ENCODE assay signal across 5 fruit fly cellular contexts in genomic region chr2L:8403286-8404270, dm6.
TF ChIP-seq lines count a peak whose summit lies in the region.

Gene emb, plus strand, starts transcription at chr2L:8403573.

TF ChIP-seq in whole organism, adult, 20 proteins besides CTCF, POLR2A, EP300 and RAD21 (continued from another document):
- TF ChIP-seq kay (GFP tag; lab: Kevin White, UChicago; ENCODE audit: borderline replicate concordance) = no peak
- TF ChIP-seq ovo (GFP tag; optimal IDR thresholded peaks at IDR 0.05; lab: Kevin White, UChicago) = no peak
TF ChIP-seq in whole organism, adult: peak in this region for 11.

TF ChIP-seq in whole organism, embryonic, 481 proteins besides CTCF, POLR2A, EP300 and RAD21 (continued from another document and continues in another):
- TF ChIP-seq aop (GFP tag; IDR thresholded peaks at IDR 0.05; lab: Robert Waterston, UW) = 0 out of 2 replicates have a peak, but pooled peaks have one; percentile 30
- TF ChIP-seq CG4854 (GFP tag; optimal IDR thresholded peaks at IDR 0.05; lab: Kevin White, UChicago) = peak; percentile 43
- peak; percentile 94 for TF ChIP-seq CG9797 (GFP tag; optimal IDR thresholded peaks at IDR 0.05; lab: Kevin White, UChicago)
- TF ChIP-seq phol (tag; optimal IDR thresholded peaks at IDR 0.05; lab: Kevin White, UChicago) = peak; percentile 68
- no peak for TF ChIP-seq CG6272 (GFP tag; IDR thresholded peaks at IDR 0.05; lab: Robert Waterston, UW)
- peak; percentile 40 for TF ChIP-seq CG17802 (tag; optimal IDR thresholded peaks at IDR 0.05; lab: Kevin White, UChicago)
- TF ChIP-seq ase (GFP tag; IDR thresholded peaks at IDR 0.05; lab: Robert Waterston, UW) = no peak
- TF ChIP-seq CG8388 (GFP tag; optimal IDR thresholded peaks at IDR 0.05; lab: Kevin White, UChicago) = peak; percentile 4
- peak; percentile 37; the same call in 1 of the 2 replicates for TF ChIP-seq CG11247 (GFP tag; IDR thresholded peaks at IDR 0.05; lab: Robert Waterston, UW)
- TF ChIP-seq Ptx1 (GFP tag; IDR thresholded peaks at IDR 0.05; lab: Robert Waterston, UW) = 0 out of 2 replicates have a peak, but pooled peaks have one; percentile 2
- TF ChIP-seq sna (GFP tag; IDR thresholded peaks at IDR 0.05; lab: Robert Waterston, UW; ENCODE audit: partially characterized antibody) = peak; percentile 93
- TF ChIP-seq CG1233 (GFP tag; optimal IDR thresholded peaks at IDR 0.05; lab: Kevin White, UChicago) = peak; percentile 40
- TF ChIP-seq MTF-1 (GFP tag; optimal IDR thresholded peaks at IDR 0.05; lab: Kevin White, UChicago; ENCODE audit: borderline replicate concordance) = no peak
- TF ChIP-seq grau (tag; optimal IDR thresholded peaks at IDR 0.05; lab: Kevin White, UChicago) = peak; percentile 49
- no peak for TF ChIP-seq Hey (tag; optimal IDR thresholded peaks at IDR 0.05; lab: Kevin White, UChicago)
- TF ChIP-seq D (optimal IDR thresholded peaks at IDR 0.05; lab: Kevin White, UChicago) = no peak
- TF ChIP-seq D (GFP tag; optimal IDR thresholded peaks at IDR 0.05; lab: Kevin White, UChicago) = no peak
- peak; percentile 33 for TF ChIP-seq Ssrp (tag; optimal IDR thresholded peaks at IDR 0.05; lab: Kevin White, UChicago)
- TF ChIP-seq CG31441 (GFP tag; IDR thresholded peaks at IDR 0.05; lab: Robert Waterston, UW) = no peak
- no peak for TF ChIP-seq Stat92E (GFP tag; optimal IDR thresholded peaks at IDR 0.05; lab: Kevin White, UChicago)
- no peak for TF ChIP-seq CG3407 (GFP tag; optimal IDR thresholded peaks at IDR 0.05; lab: Kevin White, UChicago)
- TF ChIP-seq CG13287 (GFP tag; IDR thresholded peaks at IDR 0.05; lab: Robert Waterston, UW; ENCODE audit: partially characterized antibody) = peak; percentile 93
- no peak for TF ChIP-seq CG6254 (GFP tag; optimal IDR thresholded peaks at IDR 0.05; lab: Kevin White, UChicago)
- TF ChIP-seq CG10959 (GFP tag; IDR thresholded peaks at IDR 0.05; lab: Robert Waterston, UW) = no peak
- TF ChIP-seq CG32767 (GFP tag; IDR thresholded peaks at IDR 0.05; lab: Robert Waterston, UW) = no peak
- TF ChIP-seq kni (GFP tag; optimal IDR thresholded peaks at IDR 0.05; lab: Kevin White, UChicago) = no peak
- TF ChIP-seq CG32772 (GFP tag; IDR thresholded peaks at IDR 0.05; lab: Robert Waterston, UW) = no peak
- TF ChIP-seq CG3838 (GFP tag; optimal IDR thresholded peaks at IDR 0.05; lab: Kevin White, UChicago) = peak; percentile 11
- no peak for TF ChIP-seq pita (GFP tag; optimal IDR thresholded peaks at IDR 0.05; lab: Kevin White, UChicago)
- peak; percentile 94 for TF ChIP-seq CG5180 (GFP tag; optimal IDR thresholded peaks at IDR 0.05; lab: Kevin White, UChicago)
- no peak for TF ChIP-seq CG31224 (GFP tag; IDR thresholded peaks at IDR 0.05; lab: Robert Waterston, UW)
- TF ChIP-seq disco-r (GFP tag; optimal IDR thresholded peaks at IDR 0.05; lab: Kevin White, UChicago) = peak; percentile 34

TF ChIP-seq in whole organism, prepupa, 60 proteins besides CTCF, POLR2A, EP300 and RAD21 (continued from another document and continues in another):
- TF ChIP-seq CG4318 (GFP tag; optimal IDR thresholded peaks at IDR 0.05; lab: Kevin White, UChicago) = no peak
- TF ChIP-seq ss (GFP tag; optimal IDR thresholded peaks at IDR 0.05; lab: Kevin White, UChicago) = peak in 1 of 2 experiments; percentile 89
- TF ChIP-seq CG11762 (GFP tag; optimal IDR thresholded peaks at IDR 0.05; lab: Kevin White, UChicago; ENCODE audit: insufficient read depth) = no peak
- TF ChIP-seq CG8119 (GFP tag; IDR thresholded peaks at IDR 0.05; lab: Robert Waterston, UW) = peak; percentile 79
- TF ChIP-seq Eip75B (GFP tag; optimal IDR thresholded peaks at IDR 0.05; lab: Kevin White, UChicago) = no peak
- no peak for TF ChIP-seq fd59A (GFP tag; optimal IDR thresholded peaks at IDR 0.05; lab: Kevin White, UChicago)
- TF ChIP-seq dac (GFP tag; optimal IDR thresholded peaks at IDR 0.05; lab: Kevin White, UChicago) = no peak
- TF ChIP-seq achi (GFP tag; optimal IDR thresholded peaks at IDR 0.05; lab: Kevin White, UChicago) = no peak
- no peak for TF ChIP-seq svp (GFP tag; lab: Kevin White, UChicago)
- TF ChIP-seq OdsH (GFP tag; optimal IDR thresholded peaks at IDR 0.05; lab: Kevin White, UChicago) = peak; percentile 30
- peak; percentile 70 for TF ChIP-seq Sox14 (GFP tag; optimal IDR thresholded peaks at IDR 0.05; lab: Kevin White, UChicago)
- TF ChIP-seq salr (GFP tag; optimal IDR thresholded peaks at IDR 0.05; lab: Kevin White, UChicago) = no peak
- TF ChIP-seq CG8319 (GFP tag; optimal IDR thresholded peaks at IDR 0.05; lab: Kevin White, UChicago) = no peak
- no peak for TF ChIP-seq CG9139 (GFP tag; optimal IDR thresholded peaks at IDR 0.05; lab: Kevin White, UChicago)
- peak; percentile 37 for TF ChIP-seq cyc (GFP tag; optimal IDR thresholded peaks at IDR 0.05; lab: Kevin White, UChicago)
- TF ChIP-seq CG34406 (GFP tag; optimal IDR thresholded peaks at IDR 0.05; lab: Kevin White, UChicago) = peak; percentile 51
- TF ChIP-seq Eip93F (GFP tag; optimal IDR thresholded peaks at IDR 0.05; lab: Kevin White, UChicago) = no peak
- TF ChIP-seq Gug (GFP tag; IDR thresholded peaks at IDR 0.05; lab: Robert Waterston, UW) = no peak
- peak; percentile 11 for TF ChIP-seq Blimp-1 (GFP tag; optimal IDR thresholded peaks at IDR 0.05; lab: Kevin White, UChicago)
- no peak for TF ChIP-seq Hr39 (GFP tag; optimal IDR thresholded peaks at IDR 0.05; lab: Kevin White, UChicago)
- peak; percentile 58 for TF ChIP-seq CG10631 (GFP tag; optimal IDR thresholded peaks at IDR 0.05; lab: Kevin White, UChicago)
- TF ChIP-seq CG6163 (GFP tag; IDR thresholded peaks at IDR 0.05; lab: Robert Waterston, UW) = peak; percentile 79
- TF ChIP-seq Sox15 (GFP tag; optimal IDR thresholded peaks at IDR 0.05; lab: Kevin White, UChicago) = no peak
- peak; percentile 76 for TF ChIP-seq eg (GFP tag; IDR thresholded peaks at IDR 0.05; lab: Robert Waterston, UW)
- no peak for TF ChIP-seq CG11294 (GFP tag; IDR thresholded peaks at IDR 0.05; lab: Robert Waterston, UW)
- TF ChIP-seq dsx (GFP tag; optimal IDR thresholded peaks at IDR 0.05; lab: Kevin White, UChicago; ENCODE audit: poor library complexity, severe bottlenecking) = peak; percentile 66
- peak; percentile 62 for TF ChIP-seq CG31627 (GFP tag; optimal IDR thresholded peaks at IDR 0.05; lab: Kevin White, UChicago)
- peak; percentile 76 for TF ChIP-seq CG6808 (GFP tag; optimal IDR thresholded peaks at IDR 0.05; lab: Kevin White, UChicago)
- no peak for TF ChIP-seq acj6 (GFP tag; optimal IDR thresholded peaks at IDR 0.05; lab: Kevin White, UChicago)
- TF ChIP-seq CG10669 (GFP tag; optimal IDR thresholded peaks at IDR 0.05; lab: Kevin White, UChicago) = no peak
- no peak for TF ChIP-seq Sox102F (GFP tag; optimal IDR thresholded peaks at IDR 0.05; lab: Kevin White, UChicago)
- TF ChIP-seq Lpt (GFP tag; optimal IDR thresholded peaks at IDR 0.05; lab: Kevin White, UChicago) = no peak
- peak; percentile 37 for TF ChIP-seq Ets21C (GFP tag; optimal IDR thresholded peaks at IDR 0.05; lab: Kevin White, UChicago)
- TF ChIP-seq topi (GFP tag; optimal IDR thresholded peaks at IDR 0.05; lab: Kevin White, UChicago) = peak; percentile 22

TF ChIP-seq in whole organism, pupa, 21 proteins besides CTCF, POLR2A, EP300 and RAD21 (continued from another document):
- TF ChIP-seq fd96Ca (GFP tag; IDR thresholded peaks at IDR 0.05; lab: Robert Waterston, UW) = peak; percentile 50

TF ChIP-seq in whole organism, wandering third instar larva, 38 proteins besides CTCF, POLR2A, EP300 and RAD21 (continued from another document):
- peak; percentile 75 for TF ChIP-seq N (GFP tag; optimal IDR thresholded peaks at IDR 0.05; lab: Kevin White, UChicago)
- TF ChIP-seq sv (GFP tag; optimal IDR thresholded peaks at IDR 0.05; lab: Kevin White, UChicago) = peak; percentile 7
- peak; percentile 80 for TF ChIP-seq Hr83 (GFP tag; optimal IDR thresholded peaks at IDR 0.05; lab: Kevin White, UChicago; ENCODE audit: poor library complexity, severe bottlenecking)
- TF ChIP-seq Dif (GFP tag; optimal IDR thresholded peaks at IDR 0.05; lab: Kevin White, UChicago; ENCODE audit: partially characterized antibody) = no peak
- no peak for TF ChIP-seq Abd-B (GFP tag; optimal IDR thresholded peaks at IDR 0.05; lab: Kevin White, UChicago)
- peak; percentile 54 for TF ChIP-seq woc (GFP tag; optimal IDR thresholded peaks at IDR 0.05; lab: Kevin White, UChicago)
- TF ChIP-seq Jra (GFP tag; optimal IDR thresholded peaks at IDR 0.05; lab: Kevin White, UChicago) = peak; percentile 40
- no peak for TF ChIP-seq usp (GFP tag; optimal IDR thresholded peaks at IDR 0.05; lab: Kevin White, UChicago)
- TF ChIP-seq CG9705 (GFP tag; optimal IDR thresholded peaks at IDR 0.05; lab: Kevin White, UChicago) = peak; percentile 25
- no peak for TF ChIP-seq sage (GFP tag; optimal IDR thresholded peaks at IDR 0.05; lab: Kevin White, UChicago)
- no peak for TF ChIP-seq dmrt93B (GFP tag; optimal IDR thresholded peaks at IDR 0.05; lab: Kevin White, UChicago)
- no peak for TF ChIP-seq Mio (GFP tag; optimal IDR thresholded peaks at IDR 0.05; lab: Kevin White, UChicago)
- no peak for TF ChIP-seq GATAd (GFP tag; optimal IDR thresholded peaks at IDR 0.05; lab: Kevin White, UChicago)
- TF ChIP-seq lola (GFP tag; optimal IDR thresholded peaks at IDR 0.05; lab: Kevin White, UChicago) = no peak
- no peak for TF ChIP-seq Hnf4 (GFP tag; optimal IDR thresholded peaks at IDR 0.05; lab: Kevin White, UChicago)
- TF ChIP-seq h (GFP tag; optimal IDR thresholded peaks at IDR 0.05; lab: Kevin White, UChicago) = peak; percentile 58
- peak; percentile 73 for TF ChIP-seq Sp1 (GFP tag; optimal IDR thresholded peaks at IDR 0.05; lab: Kevin White, UChicago)
TF ChIP-seq in whole organism, wandering third instar larva: peak in this region for 18.
